Worm (Caenorhabditis elegans): ENCODE results near the gene nhr-274.
"Not testable (repeated sequence)": the region's sequence is repeated elsewhere in the genome, so short reads cannot be mapped to it uniquely, and the experiment has no call there.

nhr-274 gene

ce11 chrIV:1645198-1645597, at the start of gene nhr-274:
Gene nhr-274 (minus strand): TSS chrIV:1645298.
- not testable (repeated sequence) for TF ChIP-seq hsf-1 (GFP tag; IDR thresholded peaks at IDR 0.05); T07F8.4 (tag; optimal IDR thresholded peaks at IDR 0.05); bed-2 (GFP tag; IDR thresholded peaks at IDR 0.05)

ce11 chrIV:1691651-1692050, 46.6 kb upstream of the nhr-274 start:
- TF ChIP-seq rec-8 (tag; optimal IDR thresholded peaks at IDR 0.05) (no peak), nhr-90 (tag; optimal IDR thresholded peaks at IDR 0.05) (no peak), attf-5 (GFP tag; optimal IDR thresholded peaks at IDR 0.05) (no peak), akir-1 (GFP tag; optimal IDR thresholded peaks at IDR 0.05) (no peak), die-1 (tag; optimal IDR thresholded peaks at IDR 0.05) (no peak), efl-1 (GFP tag; optimal IDR thresholded peaks at IDR 0.05) (no peak), madf-8 (GFP tag; conservative IDR thresholded peaks at IDR 0.05) (no peak), hsf-1 (GFP tag; IDR thresholded peaks at IDR 0.05) (no peak), F33H1.4 (GFP tag; IDR thresholded peaks at IDR 0.05) (no peak), madf-10 (tag; optimal IDR thresholded peaks at IDR 0.05) (no peak), ztf-6 (GFP tag; IDR thresholded peaks at IDR 0.05) (no peak), snpc-4 (GFP tag; optimal IDR thresholded peaks at IDR 0.05) (no peak), snpc-4 (tag; optimal IDR thresholded peaks at IDR 0.05) (no peak), ceh-40 (GFP tag; IDR thresholded peaks at IDR 0.05) (no peak), let-607 (tag; optimal IDR thresholded peaks at IDR 0.05) (no peak), rpc-1 (optimal IDR thresholded peaks at IDR 0.05) (no peak), rpc-1 (tag; optimal IDR thresholded peaks at IDR 0.05) (no peak), cebp-1 (GFP tag; IDR thresholded peaks at IDR 0.05) (no peak), cebp-1 (tag; optimal IDR thresholded peaks at IDR 0.05) (no peak)

- TF ChIP-seq ceh-100 (GFP tag; IDR thresholded peaks at IDR 0.05): peak; percentile 87
- TF ChIP-seq lsl-1 (GFP tag; optimal IDR thresholded peaks at IDR 0.05): no peak
- TF ChIP-seq Y67H2A.10 (GFP tag; conservative IDR thresholded peaks at IDR 0.05): no peak
- no peak for TF ChIP-seq nfyb-1 (GFP tag; IDR thresholded peaks at IDR 0.05)
- TF ChIP-seq ama-1 (optimal IDR thresholded peaks at IDR 0.05): no peak
- no peak for TF ChIP-seq ama-1 (GFP tag; optimal IDR thresholded peaks at IDR 0.05)
- no peak for TF ChIP-seq let-607 (tag; optimal IDR thresholded peaks at IDR 0.05)
- TF ChIP-seq nhr-90 (tag; optimal IDR thresholded peaks at IDR 0.05): no peak
These were observed 42.1 kb upstream of the nhr-274 start for ce11 chrIV:1687151-1687550.

ce11 chrIV:1682066-1682465, 37.0 kb upstream of the nhr-274 start, which contains the start of gene Y41D4B.24:
Gene Y41D4B.24 (minus strand): TSS chrIV:1682166.
- TF ChIP-seq ceh-58 (GFP tag; IDR thresholded peaks at IDR 0.05): no peak
- no peak for TF ChIP-seq B0261.1 (tag; optimal IDR thresholded peaks at IDR 0.05)
- no peak for TF ChIP-seq nhr-179 (tag; optimal IDR thresholded peaks at IDR 0.05)
- TF ChIP-seq zfh-2 (GFP tag; conservative IDR thresholded peaks at IDR 0.05): no peak
- no peak for TF ChIP-seq ztf-28 (GFP tag; IDR thresholded peaks at IDR 0.05)
- TF ChIP-seq bed-1 (GFP tag; IDR thresholded peaks at IDR 0.05): no peak
- no peak for TF ChIP-seq egl-44 (GFP tag; IDR thresholded peaks at IDR 0.05)
- TF ChIP-seq rpc-1 (optimal IDR thresholded peaks at IDR 0.05): no peak
- TF ChIP-seq rpc-1 (tag; optimal IDR thresholded peaks at IDR 0.05): no peak
- no peak for TF ChIP-seq fkh-3 (tag; optimal IDR thresholded peaks at IDR 0.05)
- no peak for TF ChIP-seq ztf-18 (tag; optimal IDR thresholded peaks at IDR 0.05)
- TF ChIP-seq hsf-1 (GFP tag; IDR thresholded peaks at IDR 0.05): no peak
